Fruit fly (Drosophila melanogaster): ENCODE measurements around the gene Caf1-180.

dm6 chrX:8591685-8592127, 14.4 kb downstream of the Caf1-180 start, which contains the start of the genes CG12659 and Crag:
- TF ChIP-seq CG8478 (optimal IDR thresholded peaks at IDR 0.05): no peak
- TF ChIP-seq CTCF (optimal IDR thresholded peaks at IDR 0.05): no peak

Measured in S2 (cell line).